Fruit fly (Drosophila melanogaster) whole organism, embryonic: Measurements from ENCODE around the gene PIP4K.

Source experiments
- CG12391 ChIP-seq: fragments of 200-800 bp; sonication (Bioruptor generic); optimal IDR thresholded peaks from 3 replicates; lab custom pipeline; 2018; ENCODE audit warnings: missing biosample characterization, mild to moderate bottlenecking, missing genetic modification characterization, moderate library complexity
- CG2875 ChIP-seq: fragments of 200-800 bp; sonication (Bioruptor generic); optimal IDR thresholded peaks from 2 replicates; lab custom pipeline; 2017; ENCODE audit warnings: missing biosample characterization, mild to moderate bottlenecking, missing genetic modification characterization, missing genetic modification reagents
- CG30431 ChIP-seq: fragments of 200-800 bp; sonication (Bioruptor generic); optimal IDR thresholded peaks from 2 replicates; lab custom pipeline; 2017; ENCODE audit warnings: missing biosample characterization, missing genetic modification characterization
- D19B ChIP-seq: fragments of 200-800 bp; sonication (Bioruptor generic); optimal IDR thresholded peaks from 2 replicates; lab custom pipeline; 2017; ENCODE audit warnings: missing biosample characterization, mild to moderate bottlenecking, missing genetic modification characterization
- HmgZ ChIP-seq: fragments of 200-800 bp; sonication (Bioruptor generic); optimal IDR thresholded peaks from 2 replicates; lab custom pipeline; 2018; ENCODE audit warnings: missing biosample characterization, mild to moderate bottlenecking, missing genetic modification characterization
- NFAT ChIP-seq: fragments of 200-800 bp; sonication (Bioruptor generic); IDR thresholded peaks from 2 replicates; pipeline ENCODE4 v1.3.6; 2022; ENCODE audit warnings: missing biosample characterization, missing genetic modification characterization
- Poxn ChIP-seq: fragments of 200-800 bp; sonication (Bioruptor generic); IDR thresholded peaks from 2 replicates; pipeline ENCODE4 v1.3.6; 2022; ENCODE audit warnings: missing biosample characterization, missing genetic modification characterization
- en ChIP-seq: fragments of 200-800 bp; sonication (Bioruptor generic); optimal IDR thresholded peaks from 2 replicates; lab custom pipeline; 2016; ENCODE audit warnings: missing biosample characterization, missing genetic modification characterization
- knrl ChIP-seq: fragments of 200-800 bp; sonication (Bioruptor generic); IDR thresholded peaks from 3 replicates; pipeline ENCODE4 v1.3.6; 2022; ENCODE audit warnings: missing biosample characterization, missing genetic modification characterization; ENCODE audit not compliant: partially characterized antibody

dm6 chr4:1218723-1219398, 22.2 kb upstream of the PIP4K start:
- TF ChIP-seq CG2875 (GFP tag; lab: Kevin White, UChicago) = no peak
- no peak for TF ChIP-seq CG30431
- TF ChIP-seq Poxn = no peak
- TF ChIP-seq NFAT (GFP tag; lab: Robert Waterston, UW) = no peak
- TF ChIP-seq HmgZ (tag; lab: Kevin White, UChicago) = no peak
- no peak for TF ChIP-seq knrl
- no peak for TF ChIP-seq CG12391 (tag; lab: Kevin White, UChicago)
- TF ChIP-seq D19B (GFP tag; lab: Kevin White, UChicago) = peak; percentile 18
- peak; percentile 4 for TF ChIP-seq en
